Worm (Caenorhabditis elegans) whole organism, L4 larva: Measurements from ENCODE around the gene F11D11.21.
A peak's percentile ranks its signal among the peaks of the same experiment; 100 is the strongest.

ENCODE experiments used
- D1046.2 ChIP-seq: fragments of 200-800 bp; sonication (Bioruptor generic); IDR thresholded peaks from 2 replicates; pipeline ENCODE4 v1.3.6; 2022; ENCODE audit warnings: missing genetic modification characterization, missing compliant biosample characterization
- F26F4.8 ChIP-seq: fragments of 200-800 bp; sonication (Bioruptor generic); conservative IDR thresholded peaks from 2 replicates; pipeline ENCODE4 v1.3.6; 2022; ENCODE audit warnings: missing genetic modification characterization, missing compliant biosample characterization
- F37D6.2 ChIP-seq: sonication (generic microtip); optimal IDR thresholded peaks from 2 replicates; lab custom pipeline; 2016; ENCODE audit warnings: mild to moderate bottlenecking, missing genetic modification characterization, missing compliant biosample characterization
- T20F7.1 ChIP-seq: fragments of 200-800 bp; sonication (Bioruptor generic); optimal IDR thresholded peaks from 2 replicates; lab custom pipeline; 2018; ENCODE audit warnings: mild to moderate bottlenecking, missing genetic modification characterization, missing compliant biosample characterization
- Y48G9A.11 ChIP-seq: fragments of 200-800 bp; sonication (Bioruptor generic); IDR thresholded peaks from 2 replicates; pipeline ENCODE4 v1.3.6; 2022; ENCODE audit warnings: missing genetic modification reagents, missing genetic modification characterization, missing compliant biosample characterization
- Y75B8A.6 ChIP-seq: fragments of 200-800 bp; sonication (Bioruptor generic); IDR thresholded peaks from 2 replicates; pipeline ENCODE4 v1.3.6; 2022; ENCODE audit warnings: missing genetic modification reagents, missing genetic modification characterization, missing compliant biosample characterization
- aha-1 ChIP-seq: fragments of 150-350 bp; peaks from one replicate; lab custom pipeline; 2014; ENCODE audit warnings: missing biosample characterization, missing genetic modification characterization
- attf-4 ChIP-seq: sonication (generic microtip); optimal IDR thresholded peaks from 3 replicates; lab custom pipeline; 2017; ENCODE audit warnings: missing biosample characterization, missing genetic modification characterization
- ceh-44 ChIP-seq: fragments of 200-800 bp; sonication (Bioruptor generic); IDR thresholded peaks from 2 replicates; pipeline ENCODE4 v1.3.6; 2022; ENCODE audit warnings: missing genetic modification reagents, missing genetic modification characterization, missing compliant biosample characterization
- ceh-82 ChIP-seq: sonication (generic microtip); optimal IDR thresholded peaks from 2 replicates; lab custom pipeline; 2017; ENCODE audit warnings: missing biosample characterization, missing genetic modification characterization
- ctbp-1 ChIP-seq: fragments of 200-800 bp; sonication (Bioruptor generic); IDR thresholded peaks from 2 replicates; pipeline ENCODE4 v1.3.6; 2022; ENCODE audit warnings: missing genetic modification reagents, missing genetic modification characterization, missing compliant biosample characterization
- daf-12 ChIP-seq: fragments of 150-350 bp; optimal IDR thresholded peaks from 2 replicates; lab custom pipeline; 2014; ENCODE audit warnings: missing biosample characterization, missing genetic modification reagents, missing genetic modification characterization
- daf-16 ChIP-seq, 3 experiments: sonication (generic microtip); optimal IDR thresholded peaks; 2 replicates each; lab custom pipeline; 2016 to 2017; ENCODE audit warnings: missing genetic modification characterization in 3 of 3, missing genetic modification reagents in 3 of 3, mild to moderate bottlenecking in 2 of 3, missing compliant biosample characterization in 2 of 3, missing biosample characterization in 1 of 3, moderate library complexity in 1 of 3
- daf-19 ChIP-seq: fragments of 200-800 bp; sonication (Bioruptor generic); conservative IDR thresholded peaks from 2 replicates; pipeline ENCODE4 v1.3.6; 2022; ENCODE audit warnings: missing genetic modification characterization, missing compliant biosample characterization
- dmd-6 ChIP-seq: fragments of 200-800 bp; sonication (Bioruptor generic); IDR thresholded peaks from 2 replicates; pipeline ENCODE4 v1.3.6; 2022; ENCODE audit warnings: missing genetic modification reagents, missing genetic modification characterization, missing compliant biosample characterization
- dmd-9 ChIP-seq: fragments of 200-800 bp; sonication (Bioruptor generic); IDR thresholded peaks from 2 replicates; pipeline ENCODE4 v1.3.6; 2022; ENCODE audit warnings: missing genetic modification reagents, missing genetic modification characterization, missing compliant biosample characterization
- duxl-1 ChIP-seq: sonication (generic microtip); optimal IDR thresholded peaks from 2 replicates; lab custom pipeline; 2016; ENCODE audit warnings: mild to moderate bottlenecking, missing genetic modification characterization, moderate library complexity, missing compliant biosample characterization; ENCODE audit not compliant: poor library complexity
- egl-27 ChIP-seq: sonication (generic microtip); optimal IDR thresholded peaks from 3 replicates; lab custom pipeline; 2017; ENCODE audit warnings: missing biosample characterization, missing genetic modification reagents, missing genetic modification characterization
- egl-43 ChIP-seq: fragments of 200-800 bp; sonication (Bioruptor generic); IDR thresholded peaks from 2 replicates; pipeline ENCODE4 v1.3.6; 2022; ENCODE audit warnings: missing genetic modification reagents, missing genetic modification characterization, missing compliant biosample characterization
- fkh-10 ChIP-seq: fragments of 150-350 bp; optimal IDR thresholded peaks from 2 replicates; lab custom pipeline; 2014; ENCODE audit warnings: missing biosample characterization, missing genetic modification reagents, missing genetic modification characterization
- gei-8 ChIP-seq: fragments of 200-800 bp; sonication (Bioruptor generic); optimal IDR thresholded peaks from 2 replicates; lab custom pipeline; 2018; ENCODE audit warnings: mild to moderate bottlenecking, missing genetic modification characterization, missing compliant biosample characterization
- hif-1 ChIP-seq, 2 experiments: sonication (generic microtip); optimal IDR thresholded peaks; 2 replicates each; lab custom pipeline; 2016 to 2017; ENCODE audit warnings: missing compliant biosample characterization in 2 of 2, missing genetic modification characterization in 2 of 2, missing genetic modification reagents in 2 of 2, missing genotype in 2 of 2, mild to moderate bottlenecking in 1 of 2
- lim-7 ChIP-seq: fragments of 200-800 bp; sonication (Bioruptor generic); IDR thresholded peaks from 2 replicates; pipeline ENCODE4 v1.3.6; 2022; ENCODE audit warnings: missing genetic modification characterization, missing compliant biosample characterization
- lin-39 ChIP-seq: fragments of 150-350 bp; optimal IDR thresholded peaks from 2 replicates; lab custom pipeline; 2014; ENCODE audit warnings: missing biosample characterization, missing genetic modification reagents, missing genetic modification characterization
- lir-3 ChIP-seq: sonication (generic microtip); optimal IDR thresholded peaks from 2 replicates; lab custom pipeline; 2016; ENCODE audit warnings: mild to moderate bottlenecking, missing genetic modification characterization, missing compliant biosample characterization
- madf-5 ChIP-seq, 2 experiments: fragments of 200-800 bp; sonication (Bioruptor generic); IDR thresholded peaks; 2 replicates each; pipeline ENCODE4 v1.3.6; 2022; ENCODE audit warnings: missing compliant biosample characterization in 2 of 2, missing genetic modification characterization in 2 of 2
- mes-2 ChIP-seq: sonication (generic microtip); optimal IDR thresholded peaks from 2 replicates; lab custom pipeline; 2016; ENCODE audit warnings: missing genotype, mild to moderate bottlenecking, missing genetic modification characterization, missing compliant biosample characterization; ENCODE audit not compliant: poor library complexity, severe bottlenecking
- nhr-25 ChIP-seq: sonication (generic microtip); optimal IDR thresholded peaks from 2 replicates; lab custom pipeline; 2017; ENCODE audit warnings: missing genetic modification characterization, mild to moderate bottlenecking, missing compliant biosample characterization, antibody characterized with exemption, moderate library complexity, borderline replicate concordance; ENCODE audit not compliant: insufficient read depth
- nhr-42 ChIP-seq: fragments of 200-800 bp; sonication (Bioruptor generic); IDR thresholded peaks from 2 replicates; pipeline ENCODE4 v1.3.6; 2022; ENCODE audit warnings: missing genetic modification characterization, missing compliant biosample characterization
- nhr-6 ChIP-seq: fragments of 150-350 bp; optimal IDR thresholded peaks from 2 replicates; lab custom pipeline; 2014; ENCODE audit warnings: missing biosample characterization, missing genetic modification characterization
- php-3 ChIP-seq: fragments of 200-800 bp; sonication (Bioruptor generic); IDR thresholded peaks from 2 replicates; pipeline ENCODE4 v1.3.6; 2022; ENCODE audit warnings: missing genetic modification reagents, missing genetic modification characterization, missing compliant biosample characterization
- rbr-2 ChIP-seq: sonication (generic microtip); optimal IDR thresholded peaks from 2 replicates; lab custom pipeline; 2016; ENCODE audit warnings: missing genotype, missing genetic modification characterization, missing compliant biosample characterization
- saeg-2 ChIP-seq: fragments of 200-800 bp; sonication (Bioruptor generic); IDR thresholded peaks from 2 replicates; pipeline ENCODE4 v1.3.6; 2022; ENCODE audit warnings: missing genetic modification reagents, missing genetic modification characterization, missing compliant biosample characterization
- sdz-12 ChIP-seq: fragments of 200-800 bp; sonication (Bioruptor generic); optimal IDR thresholded peaks from 2 replicates; lab custom pipeline; 2018; ENCODE audit warnings: mild to moderate bottlenecking, missing genetic modification characterization, missing compliant biosample characterization
- unc-130 ChIP-seq: sonication (generic microtip); optimal IDR thresholded peaks from 2 replicates; lab custom pipeline; 2016; ENCODE audit warnings: missing genetic modification reagents, missing genetic modification characterization, missing compliant biosample characterization
- unc-62 ChIP-seq, 3 experiments: fragments of 150-350 bp in 1 of 3; sonication (generic microtip); optimal IDR thresholded peaks in 2 of 3; peaks in 1 of 3; 1 replicate in 1 of 3; 2 replicates in 2 of 3; lab custom pipeline; 2014 to 2017; ENCODE audit warnings: missing biosample characterization in 3 of 3, missing genetic modification characterization in 3 of 3, missing genetic modification reagents in 3 of 3, missing genotype in 1 of 3
- vab-7 ChIP-seq: fragments of 200-800 bp; sonication (Bioruptor generic); IDR thresholded peaks from 2 replicates; pipeline ENCODE4 v1.3.6; 2022; ENCODE audit warnings: missing genetic modification reagents, missing genetic modification characterization, missing compliant biosample characterization
- zfp-3 ChIP-seq: fragments of 200-800 bp; sonication (Bioruptor generic); conservative IDR thresholded peaks from 2 replicates; pipeline ENCODE4 v1.3.6; 2022; ENCODE audit warnings: missing genetic modification reagents, missing genetic modification characterization, missing compliant biosample characterization
- zip-11 ChIP-seq: fragments of 200-800 bp; sonication (Bioruptor generic); IDR thresholded peaks from 2 replicates; pipeline ENCODE4 v1.3.6; 2022; ENCODE audit warnings: missing genetic modification characterization, missing compliant biosample characterization
- zip-2 ChIP-seq: fragments of 150-350 bp; optimal IDR thresholded peaks from 2 replicates; lab custom pipeline; 2014; ENCODE audit warnings: missing biosample characterization, missing genetic modification characterization
- ztf-11 ChIP-seq: fragments of 150-350 bp; optimal IDR thresholded peaks from 2 replicates; lab custom pipeline; 2014; ENCODE audit warnings: missing biosample characterization, missing genetic modification characterization

The F11D11.21 gene

ce11 chrV:18776245-18776737 lies 25.9 kb upstream of the F11D11.21 start, which contains the start of gene Y17D7B.4:
Gene Y17D7B.4 (minus strand): TSS chrV:18776687.
- TF ChIP-seq lim-7 (GFP tag; lab: Robert Waterston, UW) = no peak
- TF ChIP-seq fkh-10 (GFP tag; lab: Kevin White, UChicago) = no peak
- no peak for TF ChIP-seq ceh-44 (GFP tag; lab: Robert Waterston, UW)
- no peak for TF ChIP-seq nhr-6 (tag; lab: Kevin White, UChicago)
- no peak for TF ChIP-seq gei-8 (GFP tag; lab: Kevin White, UChicago)
- TF ChIP-seq nhr-25 (tag; lab: Kevin White, UChicago) = no peak
- TF ChIP-seq mes-2 (tag; lab: Kevin White, UChicago) = no peak
- 0 out of 2 replicates have a peak, but pooled peaks have one; percentile 9 for TF ChIP-seq Y48G9A.11 (GFP tag; lab: Robert Waterston, UW)
- TF ChIP-seq zip-11 (GFP tag; lab: Robert Waterston, UW) = no peak
- TF ChIP-seq egl-27 (tag; lab: Kevin White, UChicago) = no peak
- 0 out of 2 replicates have a peak, but pooled peaks have one; percentile 51 for TF ChIP-seq nhr-42 (GFP tag; lab: Robert Waterston, UW)
- TF ChIP-seq aha-1 = peak; percentile 95
- no peak for TF ChIP-seq vab-7 (GFP tag; lab: Robert Waterston, UW)
- TF ChIP-seq duxl-1 (tag; lab: Kevin White, UChicago) = peak; percentile 57
- peak in 1 of 2 experiments; percentile 66 for TF ChIP-seq unc-62 (GFP tag; optimal IDR thresholded peaks at IDR 0.05 in 1 of 2; lab: Kevin White, UChicago)
- no peak for TF ChIP-seq unc-62 (tag; optimal IDR thresholded peaks at IDR 0.05; lab: Kevin White, UChicago)

ce11 chrV:18772761-18773160 lies 22.4 kb upstream of the F11D11.21 start, which contains the start of gene clec-257:
Gene clec-257 (plus strand): TSS chrV:18773061.
- TF ChIP-seq unc-130 (GFP tag; lab: Kevin White, UChicago) (no peak), dmd-6 (GFP tag; lab: Robert Waterston, UW) (no peak), lin-39 (tag; lab: Kevin White, UChicago) (no peak), D1046.2 (GFP tag; lab: Robert Waterston, UW) (no peak), rbr-2 (no peak), php-3 (GFP tag; lab: Robert Waterston, UW) (no peak)

- TF ChIP-seq zfp-3 (GFP tag; lab: Robert Waterston, UW) (no peak), nhr-6 (tag; lab: Kevin White, UChicago) (no peak), duxl-1 (tag; lab: Kevin White, UChicago) (no peak), lin-39 (tag; lab: Kevin White, UChicago) (no peak), unc-62 (GFP tag; optimal IDR thresholded peaks at IDR 0.05 in 1 of 2; lab: Kevin White, UChicago) (peak in 1 of 2 experiments; percentile 90), unc-62 (tag; optimal IDR thresholded peaks at IDR 0.05; lab: Kevin White, UChicago) (no peak), daf-16 (GFP tag; optimal IDR thresholded peaks at IDR 0.05; lab: Kevin White, UChicago) (no peak), daf-16 (tag; optimal IDR thresholded peaks at IDR 0.05; lab: Kevin White, UChicago) (no peak), F26F4.8 (GFP tag; lab: Robert Waterston, UW) (no peak), zip-2 (no peak), sdz-12 (GFP tag; lab: Kevin White, UChicago) (no peak), aha-1 (peak; percentile 91), attf-4 (no peak), ceh-82 (tag; lab: Kevin White, UChicago) (no peak), madf-5 (GFP tag; IDR thresholded peaks at IDR 0.05; lab: Robert Waterston, UW) (no peak), saeg-2 (GFP tag; lab: Robert Waterston, UW) (no peak), dmd-9 (GFP tag; lab: Robert Waterston, UW) (no peak), F37D6.2 (no peak)
- TF ChIP-seq, all 104 proteins: peak for 2
Measured at ce11 chrV:18771804-18772386, 21.6 kb upstream of the F11D11.21 start.

ce11 chrV:18771390-18771789 lies 21.0 kb upstream of the F11D11.21 start, which contains the start of gene clec-256:
Gene clec-256 (plus strand): TSS chrV:18771690.
- no peak for TF ChIP-seq T20F7.1 (GFP tag; lab: Kevin White, UChicago)
- no peak for TF ChIP-seq saeg-2 (GFP tag; lab: Robert Waterston, UW)
- TF ChIP-seq egl-43 (GFP tag; lab: Robert Waterston, UW) = no peak
- TF ChIP-seq ztf-11 = no peak
- TF ChIP-seq sdz-12 (GFP tag; lab: Kevin White, UChicago) = no peak
- no peak for TF ChIP-seq daf-12 (tag; lab: Kevin White, UChicago)
- no peak for TF ChIP-seq lir-3 (tag; lab: Kevin White, UChicago)
- TF ChIP-seq daf-19 (GFP tag; lab: Robert Waterston, UW) = no peak
- TF ChIP-seq php-3 (GFP tag; lab: Robert Waterston, UW) = no peak
- no peak for TF ChIP-seq nhr-6 (tag; lab: Kevin White, UChicago)
- TF ChIP-seq ctbp-1 = no peak
- no peak for TF ChIP-seq Y48G9A.11 (GFP tag; lab: Robert Waterston, UW)
- TF ChIP-seq madf-5 (GFP tag; IDR thresholded peaks at IDR 0.05; lab: Robert Waterston, UW) = no peak
- TF ChIP-seq nhr-42 (GFP tag; lab: Robert Waterston, UW) = no peak
- no peak for TF ChIP-seq Y75B8A.6 (GFP tag; lab: Robert Waterston, UW)
- no peak for TF ChIP-seq hif-1 (tag; optimal IDR thresholded peaks at IDR 0.05; lab: Kevin White, UChicago)
- TF ChIP-seq, all 104 proteins: peak for 0
